Fruit fly (Drosophila melanogaster): ENCODE results near the gene CG7255.

The CG7255 gene

DNA sequence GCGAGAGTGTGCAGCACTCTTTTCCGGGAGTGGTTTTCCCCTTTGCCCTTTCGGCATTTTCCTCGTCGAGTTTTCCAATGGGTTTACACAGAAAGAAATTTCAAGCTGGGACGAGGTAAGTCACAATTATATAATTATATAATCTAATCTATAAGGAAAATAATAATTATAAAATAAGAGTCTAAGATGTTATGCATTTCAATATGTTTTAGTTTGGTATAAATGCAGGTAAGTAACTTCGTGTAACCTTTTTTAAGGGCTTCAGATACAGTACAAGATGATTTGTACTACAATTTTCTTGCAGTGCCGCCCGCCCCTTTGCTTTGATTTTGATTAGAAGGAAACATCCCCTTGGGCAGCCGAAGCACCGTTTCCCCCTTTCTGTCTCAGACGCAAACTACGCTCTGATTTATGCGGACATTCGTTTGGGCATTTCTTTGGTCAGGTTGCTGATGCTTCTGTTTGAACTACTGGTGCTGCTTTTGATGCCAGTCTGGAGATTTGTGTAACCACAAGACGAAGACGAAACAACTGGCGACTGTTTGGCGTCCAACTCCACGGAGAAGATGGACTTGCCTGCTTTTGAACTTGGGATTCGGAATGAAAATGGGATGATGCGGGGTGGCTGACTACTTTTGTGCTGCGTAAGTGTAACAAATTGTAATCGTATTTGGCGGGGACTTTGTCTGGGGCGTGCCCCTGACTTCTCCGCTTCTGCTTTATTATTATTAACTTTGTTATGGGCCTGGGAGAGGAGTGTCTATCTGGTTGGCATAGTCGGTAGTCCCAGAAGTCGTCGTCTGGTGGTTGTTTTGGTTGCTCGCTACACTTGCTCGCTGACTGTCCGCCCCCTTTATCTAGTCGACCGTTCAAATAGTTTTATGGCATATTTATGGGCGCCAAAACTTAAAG, 7.7 kb downstream of the CG7255 start:
- TF ChIP-seq EcR (GFP tag; optimal IDR thresholded peaks at IDR 0.05) (no peak), CG10348 (GFP tag; IDR thresholded peaks at IDR 0.05) (no peak), rn (GFP tag; IDR thresholded peaks at IDR 0.05) (no peak), CG34367 (tag; optimal IDR thresholded peaks at IDR 0.05) (no peak)

DNA sequence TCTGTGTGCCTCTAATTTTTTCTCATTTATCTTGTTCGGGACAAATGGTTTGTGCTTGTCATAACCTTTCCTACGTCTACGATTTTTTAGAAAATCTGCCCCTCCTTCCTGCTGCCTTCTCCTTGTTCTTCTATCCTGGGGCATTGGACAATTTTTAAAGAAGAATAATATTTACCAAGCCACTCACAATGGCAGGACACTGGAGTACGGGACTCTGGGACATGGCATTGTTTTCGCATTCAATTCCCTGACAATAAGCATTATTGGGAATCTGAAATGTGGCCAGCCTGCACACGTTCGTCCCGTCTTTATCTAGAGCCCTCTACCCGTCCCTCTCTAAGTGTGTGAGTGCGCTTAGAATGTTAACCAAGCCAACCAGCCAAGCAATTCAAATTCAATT, 10.5 kb downstream of the CG7255 start:
- TF ChIP-seq CG10348 (GFP tag; IDR thresholded peaks at IDR 0.05), result no peak
- no peak for TF ChIP-seq Ets98B (GFP tag; IDR thresholded peaks at IDR 0.05)
- no peak for TF ChIP-seq CG4496 (GFP tag; IDR thresholded peaks at IDR 0.05)
- no peak for TF ChIP-seq D1 (tag; optimal IDR thresholded peaks at IDR 0.05)
- TF ChIP-seq CG14655 (GFP tag; optimal IDR thresholded peaks at IDR 0.05), result no peak
- no peak for TF ChIP-seq rn (GFP tag; IDR thresholded peaks at IDR 0.05)
- TF ChIP-seq CG17806 (tag; optimal IDR thresholded peaks at IDR 0.05), result no peak

DNA sequence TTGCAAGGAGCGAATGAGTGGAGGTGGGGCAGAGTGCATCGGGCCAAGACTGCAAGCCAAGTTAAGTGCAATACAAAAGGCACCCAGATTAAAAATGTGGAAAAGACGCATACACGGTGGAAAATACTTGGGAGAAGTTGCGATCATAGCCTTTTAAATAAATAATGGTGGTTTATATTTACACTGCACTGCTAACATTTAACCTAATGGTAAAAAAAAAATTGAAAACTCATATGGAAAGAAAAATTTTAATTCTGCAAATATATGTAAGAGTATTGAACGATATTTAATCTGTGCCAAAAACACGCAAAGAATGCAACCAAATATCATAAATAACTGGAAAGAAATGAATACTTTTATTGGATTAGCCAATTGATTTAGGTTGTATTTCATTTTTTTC, 10.9 kb downstream of the CG7255 start:
- TF ChIP-seq CG14655 (GFP tag; optimal IDR thresholded peaks at IDR 0.05) (no peak), CG9948 (tag; optimal IDR thresholded peaks at IDR 0.05) (peak; percentile 20)

DNA sequence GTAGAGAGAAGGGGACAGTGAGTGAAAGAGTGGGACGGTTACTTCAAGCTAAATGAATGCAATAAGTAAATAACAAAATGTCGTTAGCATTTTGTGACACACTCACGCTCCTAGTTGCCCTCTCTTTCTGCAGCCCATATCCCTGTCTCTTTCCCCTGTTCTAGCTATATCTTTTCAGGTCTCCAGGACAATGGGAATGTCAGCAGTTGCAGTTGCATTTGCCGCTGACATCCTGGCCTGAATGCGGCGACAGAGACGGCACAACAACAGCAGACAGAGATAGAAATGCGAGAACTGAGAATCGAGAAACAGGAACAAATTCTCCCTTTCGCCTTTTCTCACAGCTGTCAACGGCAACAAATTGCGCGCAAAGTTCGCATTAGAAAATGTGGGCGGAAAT, 11.3 kb downstream of the CG7255 start:
- TF ChIP-seq Snoo (tag; optimal IDR thresholded peaks at IDR 0.05) (no peak), CG17806 (tag; optimal IDR thresholded peaks at IDR 0.05) (no peak), EcR (GFP tag; optimal IDR thresholded peaks at IDR 0.05) (no peak), Ets98B (GFP tag; IDR thresholded peaks at IDR 0.05) (no peak), fd96Ca (GFP tag; IDR thresholded peaks at IDR 0.05) (no peak), rn (GFP tag; IDR thresholded peaks at IDR 0.05) (no peak), CG13204 (GFP tag; optimal IDR thresholded peaks at IDR 0.05) (no peak), D1 (tag; optimal IDR thresholded peaks at IDR 0.05) (no peak), Pif1B (GFP tag; optimal IDR thresholded peaks at IDR 0.05) (no peak), CG9948 (tag; optimal IDR thresholded peaks at IDR 0.05) (no peak)

DNA sequence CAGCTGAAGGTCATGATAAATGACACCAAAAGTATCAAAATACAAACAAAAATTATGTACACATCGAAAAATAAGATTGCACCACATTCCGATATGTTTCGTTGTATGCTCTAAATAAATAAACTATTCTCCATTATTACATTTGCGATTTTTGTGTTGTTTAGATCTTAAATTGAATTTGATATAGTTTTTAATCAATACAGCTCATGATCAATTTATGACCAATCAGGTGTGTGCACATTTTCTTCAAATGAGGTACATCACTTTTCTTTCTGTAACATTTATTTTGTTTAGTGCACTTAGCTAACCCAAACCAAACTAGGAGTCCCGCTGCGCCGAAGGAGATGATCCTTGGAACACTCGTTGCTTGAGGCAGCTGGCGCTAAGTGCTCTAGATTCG, 16.2 kb downstream of the CG7255 start:
- TF ChIP-seq CG8159 (tag; optimal IDR thresholded peaks at IDR 0.05), result no peak

DNA sequence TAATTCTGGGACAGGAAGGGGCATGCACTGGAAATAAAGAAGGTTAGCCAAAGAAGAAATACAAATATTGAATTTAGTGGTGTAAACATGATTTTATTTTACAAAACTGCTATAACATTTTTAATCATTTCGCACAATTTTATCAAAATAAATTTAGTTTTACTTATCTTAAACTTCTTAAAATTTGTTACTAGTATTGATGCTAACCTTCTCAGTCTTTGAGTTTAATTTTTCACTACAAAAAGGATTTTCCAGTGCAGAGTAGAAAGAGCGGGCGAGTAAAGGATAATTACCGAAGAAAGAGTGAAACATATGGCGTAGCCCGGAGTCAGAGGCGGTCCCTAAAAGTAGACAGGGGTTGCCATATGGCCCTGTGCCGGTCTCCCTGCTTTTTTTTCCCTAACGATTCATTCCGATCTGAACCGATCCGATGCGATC, 17.0 kb downstream of the CG7255 start:
- TF ChIP-seq CG34367 (tag; optimal IDR thresholded peaks at IDR 0.05) (no peak), CG17806 (tag; optimal IDR thresholded peaks at IDR 0.05) (no peak), fd96Ca (GFP tag; IDR thresholded peaks at IDR 0.05) (no peak), CG15710 (tag; optimal IDR thresholded peaks at IDR 0.05) (no peak), Pif1A (GFP tag; optimal IDR thresholded peaks at IDR 0.05) (no peak), Ets98B (GFP tag; IDR thresholded peaks at IDR 0.05) (no peak), CG8301 (tag; optimal IDR thresholded peaks at IDR 0.05) (no peak), Snoo (tag; optimal IDR thresholded peaks at IDR 0.05) (no peak), CG14655 (GFP tag; optimal IDR thresholded peaks at IDR 0.05) (no peak), CG12605 (GFP tag; IDR thresholded peaks at IDR 0.05) (no peak), CG13204 (GFP tag; optimal IDR thresholded peaks at IDR 0.05) (no peak), CG4496 (GFP tag; IDR thresholded peaks at IDR 0.05) (no peak), CG10348 (GFP tag; IDR thresholded peaks at IDR 0.05) (no peak), EcR (GFP tag; optimal IDR thresholded peaks at IDR 0.05) (no peak), D1 (tag; optimal IDR thresholded peaks at IDR 0.05) (no peak), gl (tag; optimal IDR thresholded peaks at IDR 0.05) (no peak), rn (GFP tag; IDR thresholded peaks at IDR 0.05) (no peak), CG32121 (GFP tag; IDR thresholded peaks at IDR 0.05) (no peak), CG9948 (tag; optimal IDR thresholded peaks at IDR 0.05) (no peak)

DNA sequence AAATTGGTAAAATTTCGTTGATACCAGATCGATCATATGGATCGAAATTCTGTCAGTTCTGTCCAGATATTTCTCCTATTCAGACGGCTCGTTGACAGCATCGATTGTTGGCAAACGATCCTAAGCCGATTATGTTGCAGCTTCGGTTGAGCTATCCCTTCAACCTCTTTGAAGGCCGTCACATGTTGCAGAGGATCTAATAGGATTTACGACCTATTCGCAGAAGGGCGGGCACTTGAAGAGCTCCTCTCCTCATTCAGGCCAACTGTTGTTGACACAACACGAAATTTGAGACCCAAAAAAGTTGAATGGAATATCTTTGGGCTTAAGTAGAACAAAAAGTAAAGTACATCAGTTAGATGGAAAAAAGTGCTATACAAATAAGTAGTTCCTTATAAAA, 18.1 kb downstream of the CG7255 start:
- TF ChIP-seq Ets98B (GFP tag; IDR thresholded peaks at IDR 0.05), result no peak
- no peak for TF ChIP-seq D1 (tag; optimal IDR thresholded peaks at IDR 0.05)
- no peak for TF ChIP-seq fd96Ca (GFP tag; IDR thresholded peaks at IDR 0.05)
- no peak for TF ChIP-seq CG9948 (tag; optimal IDR thresholded peaks at IDR 0.05)
- TF ChIP-seq Pif1A (GFP tag; optimal IDR thresholded peaks at IDR 0.05), result no peak
- TF ChIP-seq rn (GFP tag; IDR thresholded peaks at IDR 0.05), result no peak
- TF ChIP-seq CG32121 (GFP tag; IDR thresholded peaks at IDR 0.05), result no peak
- TF ChIP-seq CG13204 (GFP tag; optimal IDR thresholded peaks at IDR 0.05), result no peak
- no peak for TF ChIP-seq CG8301 (tag; optimal IDR thresholded peaks at IDR 0.05)
- no peak for TF ChIP-seq CG12605 (GFP tag; IDR thresholded peaks at IDR 0.05)
- no peak for TF ChIP-seq CG8159 (tag; optimal IDR thresholded peaks at IDR 0.05)
